Worm (Caenorhabditis elegans) whole organism, late embryonic: ENCODE data around the gene rab-6.1.

Source experiments
- F13H6.1 ChIP-seq: sonication (generic microtip); optimal IDR thresholded peaks from 2 replicates; lab custom pipeline; 2016; ENCODE audit warnings: missing genetic modification characterization, missing compliant biosample characterization
- K09A11.1 ChIP-seq: sonication (generic microtip); optimal IDR thresholded peaks from 2 replicates; lab custom pipeline; 2017; ENCODE audit warnings: antibody characterized with exemption, mild to moderate bottlenecking, missing genetic modification characterization, missing compliant biosample characterization; ENCODE audit not compliant: insufficient read depth
- Y22D7AL.16 ChIP-seq: sonication (generic microtip); optimal IDR thresholded peaks from 2 replicates; lab custom pipeline; 2016; ENCODE audit warnings: missing genetic modification characterization, missing compliant biosample characterization
- ahr-1 ChIP-seq: sonication (generic microtip); optimal IDR thresholded peaks from 2 replicates; lab custom pipeline; 2016; ENCODE audit warnings: missing genetic modification characterization, missing compliant biosample characterization
- ceh-14 ChIP-seq: sonication (generic microtip); optimal IDR thresholded peaks from 2 replicates; lab custom pipeline; 2016; ENCODE audit warnings: missing genotype, missing genetic modification characterization, missing compliant biosample characterization
- ceh-18 ChIP-seq: sonication (generic microtip); optimal IDR thresholded peaks from 2 replicates; lab custom pipeline; 2016; ENCODE audit warnings: missing genetic modification characterization, missing compliant biosample characterization
- ceh-19 ChIP-seq: fragments of 200-800 bp; sonication (Bioruptor generic); optimal IDR thresholded peaks from 2 replicates; lab custom pipeline; 2018; ENCODE audit warnings: mild to moderate bottlenecking, missing genetic modification characterization, missing compliant biosample characterization
- ceh-22 ChIP-seq: sonication (generic microtip); optimal IDR thresholded peaks from 2 replicates; lab custom pipeline; 2017; ENCODE audit warnings: missing biosample characterization, missing genetic modification characterization
- ceh-24 ChIP-seq: sonication (generic microtip); optimal IDR thresholded peaks from 2 replicates; lab custom pipeline; 2016; ENCODE audit warnings: mild to moderate bottlenecking, missing genetic modification characterization, missing compliant biosample characterization
- ceh-34 ChIP-seq: sonication (generic microtip); optimal IDR thresholded peaks from 2 replicates; lab custom pipeline; 2016; ENCODE audit warnings: mild to moderate bottlenecking, missing genetic modification characterization, missing compliant biosample characterization
- ceh-45 ChIP-seq: fragments of 200-800 bp; sonication (Bioruptor generic); IDR thresholded peaks from 2 replicates; pipeline ENCODE4 v1.3.6; 2022; ENCODE audit warnings: missing genetic modification reagents, missing genetic modification characterization, missing compliant biosample characterization
- ceh-48 ChIP-seq: sonication (generic microtip); optimal IDR thresholded peaks from 2 replicates; lab custom pipeline; 2016; ENCODE audit warnings: missing genetic modification characterization, inconsistent platforms, missing compliant biosample characterization
- ceh-6 ChIP-seq: fragments of 200-800 bp; sonication (Bioruptor generic); optimal IDR thresholded peaks from 2 replicates; lab custom pipeline; 2018; ENCODE audit warnings: mild to moderate bottlenecking, missing genetic modification characterization, missing compliant biosample characterization
- ceh-9 ChIP-seq: sonication (generic microtip); optimal IDR thresholded peaks from 2 replicates; lab custom pipeline; 2016; ENCODE audit warnings: mild to moderate bottlenecking, missing genetic modification characterization, inconsistent platforms, missing compliant biosample characterization
- dmd-4 ChIP-seq: sonication (generic microtip); optimal IDR thresholded peaks from 2 replicates; lab custom pipeline; 2016; ENCODE audit warnings: borderline replicate concordance, missing genetic modification characterization, missing compliant biosample characterization
- dve-1 ChIP-seq: sonication (generic microtip); optimal IDR thresholded peaks from 2 replicates; lab custom pipeline; 2017; ENCODE audit warnings: antibody characterized with exemption, mild to moderate bottlenecking, missing genetic modification characterization, missing compliant biosample characterization
- elt-4 ChIP-seq: sonication (generic microtip); optimal IDR thresholded peaks from 2 replicates; lab custom pipeline; 2016; ENCODE audit warnings: missing genetic modification characterization, missing compliant biosample characterization
- gmeb-2 ChIP-seq: sonication (generic microtip); optimal IDR thresholded peaks from 2 replicates; lab custom pipeline; 2016; ENCODE audit warnings: missing genetic modification characterization, inconsistent platforms, missing compliant biosample characterization
- hlh-30 ChIP-seq: sonication (generic microtip); optimal IDR thresholded peaks from 2 replicates; lab custom pipeline; 2017; ENCODE audit warnings: antibody characterized with exemption, missing genetic modification characterization, missing compliant biosample characterization; ENCODE audit not compliant: insufficient read depth
- hlh-8 ChIP-seq: sonication (generic microtip); optimal IDR thresholded peaks from 2 replicates; lab custom pipeline; 2016; ENCODE audit warnings: missing genotype, missing genetic modification characterization, missing compliant biosample characterization
- madf-2 ChIP-seq: sonication (generic microtip); optimal IDR thresholded peaks from 2 replicates; lab custom pipeline; 2017; ENCODE audit warnings: missing genetic modification characterization, missing compliant biosample characterization
- pat-9 ChIP-seq: fragments of 200-800 bp; sonication (Bioruptor generic); optimal IDR thresholded peaks from 2 replicates; lab custom pipeline; 2018; ENCODE audit warnings: mild to moderate bottlenecking, missing genetic modification characterization, moderate library complexity, missing compliant biosample characterization
- pqm-1 ChIP-seq: sonication (generic microtip); optimal IDR thresholded peaks from 2 replicates; lab custom pipeline; 2016; ENCODE audit warnings: missing genetic modification characterization, missing compliant biosample characterization
- pros-1 ChIP-seq: fragments of 150-350 bp; optimal IDR thresholded peaks from 2 replicates; lab custom pipeline; 2014; ENCODE audit warnings: missing biosample characterization, missing genetic modification reagents, missing genetic modification characterization
- rnt-1 ChIP-seq: sonication (generic microtip); optimal IDR thresholded peaks from 2 replicates; lab custom pipeline; 2016; ENCODE audit warnings: missing genetic modification characterization, missing compliant biosample characterization
- sdc-2 ChIP-seq: sonication (generic microtip); optimal IDR thresholded peaks from 2 replicates; lab custom pipeline; 2016; ENCODE audit warnings: missing genotype, missing genetic modification characterization, missing compliant biosample characterization
- sox-2 ChIP-seq: fragments of 200-800 bp; sonication (Bioruptor generic); IDR thresholded peaks from 2 replicates; pipeline ENCODE4 v1.3.6; 2022; ENCODE audit warnings: missing genetic modification reagents, missing genetic modification characterization, missing compliant biosample characterization
- syd-9 ChIP-seq: sonication (generic microtip); optimal IDR thresholded peaks from 2 replicates; lab custom pipeline; 2016; ENCODE audit warnings: mild to moderate bottlenecking, missing genetic modification characterization, moderate library complexity, missing compliant biosample characterization
- unc-3 ChIP-seq, 2 experiments: fragments of 200-800 bp in 1 of 2; sonication (Bioruptor generic) in 1 of 2; sonication (generic microtip) in 1 of 2; conservative IDR thresholded peaks in 1 of 2; optimal IDR thresholded peaks in 1 of 2; 2 replicates each; pipeline versions ENCODE4 v1.3.6 to Lab custom; 2016 to 2022; ENCODE audit warnings: missing compliant biosample characterization in 2 of 2, missing genetic modification characterization in 2 of 2, missing genetic modification reagents in 1 of 2
- unc-42 ChIP-seq: sonication (generic microtip); optimal IDR thresholded peaks from 2 replicates; lab custom pipeline; 2016; ENCODE audit warnings: missing genotype, missing genetic modification characterization, missing compliant biosample characterization
- unc-55 ChIP-seq: sonication (generic microtip); optimal IDR thresholded peaks from 2 replicates; lab custom pipeline; 2017; ENCODE audit warnings: missing biosample characterization, missing genetic modification reagents, missing genetic modification characterization
- ztf-16 ChIP-seq: sonication (generic microtip); optimal IDR thresholded peaks from 2 replicates; lab custom pipeline; 2017; ENCODE audit warnings: missing genetic modification characterization, missing compliant biosample characterization

The rab-6.1 gene

ce11 chrIII:9030818-9031217, 25.1 kb upstream of the rab-6.1 start:
- no peak for TF ChIP-seq ceh-9 (tag; lab: Kevin White, UChicago)
- TF ChIP-seq ceh-34 (tag; lab: Kevin White, UChicago): no peak
- TF ChIP-seq ceh-48 (tag; lab: Kevin White, UChicago): no peak
- TF ChIP-seq hlh-30 (tag; lab: Kevin White, UChicago): no peak
- TF ChIP-seq ceh-45 (GFP tag; lab: Robert Waterston, UW): no peak
- no peak for TF ChIP-seq sdc-2 (tag; lab: Kevin White, UChicago)

DNA sequence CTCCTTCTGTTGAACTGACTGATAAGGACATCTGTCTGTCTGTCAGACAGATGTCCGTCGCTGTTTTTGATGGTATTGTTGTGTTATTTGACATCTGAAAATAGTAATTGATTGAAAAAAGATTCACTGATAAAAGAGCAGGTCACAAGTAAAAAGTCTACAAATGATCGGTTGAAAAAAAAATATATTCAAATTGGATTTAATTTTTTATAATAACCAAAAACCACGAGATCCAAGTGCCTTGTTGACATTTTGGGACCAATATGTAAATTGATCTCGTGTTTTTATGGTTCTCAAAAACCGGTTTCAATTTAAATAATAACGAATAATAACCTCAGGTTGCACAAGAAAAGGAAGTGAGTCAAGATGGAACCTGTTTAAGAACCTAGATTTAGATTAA, 21.2 kb upstream of the rab-6.1 start, which contains the start of gene F59B2.13:
F59B2.13 (minus strand) TSS at position 101 of the 400 bp plus-strand sequence.
- TF ChIP-seq rnt-1 (tag; lab: Kevin White, UChicago): no peak
- no peak for TF ChIP-seq unc-55 (GFP tag; lab: Kevin White, UChicago)
- TF ChIP-seq, all 69 proteins: peak for 0

ce11 chrIII:9023601-9024000, 17.8 kb upstream of the rab-6.1 start:
- TF ChIP-seq ceh-6 (GFP tag; lab: Kevin White, UChicago): no peak
- no peak for TF ChIP-seq sox-2 (GFP tag; lab: Robert Waterston, UW)
- TF ChIP-seq dmd-4 (tag; lab: Kevin White, UChicago): no peak
- no peak for TF ChIP-seq hlh-30 (tag; lab: Kevin White, UChicago)
- no peak for TF ChIP-seq madf-2
- TF ChIP-seq ahr-1: no peak
- no peak for TF ChIP-seq pqm-1 (tag; lab: Kevin White, UChicago)
- no peak for TF ChIP-seq unc-3 (GFP tag; conservative IDR thresholded peaks at IDR 0.05; lab: Robert Waterston, UW)
- TF ChIP-seq unc-3 (tag; optimal IDR thresholded peaks at IDR 0.05; lab: Kevin White, UChicago): no peak
- TF ChIP-seq pat-9 (tag; lab: Kevin White, UChicago): no peak
- TF ChIP-seq ceh-24 (tag; lab: Kevin White, UChicago): no peak
- TF ChIP-seq ztf-16 (tag; lab: Kevin White, UChicago): no peak
- TF ChIP-seq ceh-14 (tag; lab: Kevin White, UChicago): no peak
- no peak for TF ChIP-seq Y22D7AL.16
- TF ChIP-seq unc-42 (tag; lab: Kevin White, UChicago): no peak
- TF ChIP-seq K09A11.1 (tag; lab: Kevin White, UChicago): no peak
- TF ChIP-seq syd-9 (tag; lab: Kevin White, UChicago): no peak
- no peak for TF ChIP-seq pros-1 (tag; lab: Kevin White, UChicago)

DNA sequence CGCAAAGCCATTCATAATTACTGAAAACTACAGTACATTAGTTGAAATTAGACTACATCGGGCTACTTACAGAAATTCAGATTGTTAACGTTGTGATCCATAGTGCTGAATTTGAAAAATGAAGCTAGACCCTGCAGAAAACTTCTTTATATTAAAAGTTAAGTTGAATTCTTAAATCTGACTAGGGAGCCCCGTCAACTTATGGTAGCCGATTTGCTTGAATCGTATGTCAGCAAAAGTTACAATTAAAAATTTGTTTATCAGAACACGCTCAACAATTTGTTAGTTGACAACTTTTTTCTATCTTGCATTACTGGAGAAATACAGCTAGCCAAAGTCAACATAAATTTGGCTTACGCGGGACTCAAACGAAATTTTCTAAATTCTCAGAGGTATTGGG, 16.8 kb upstream of the rab-6.1 start, which contains the start of gene F59B2.14:
F59B2.14 (minus strand) TSS at position 101 of the 400 bp plus-strand sequence.
- TF ChIP-seq ceh-9 (tag; lab: Kevin White, UChicago) (no peak), ztf-16 (tag; lab: Kevin White, UChicago) (no peak), F13H6.1 (tag; lab: Kevin White, UChicago) (no peak), ceh-24 (tag; lab: Kevin White, UChicago) (no peak)

DNA sequence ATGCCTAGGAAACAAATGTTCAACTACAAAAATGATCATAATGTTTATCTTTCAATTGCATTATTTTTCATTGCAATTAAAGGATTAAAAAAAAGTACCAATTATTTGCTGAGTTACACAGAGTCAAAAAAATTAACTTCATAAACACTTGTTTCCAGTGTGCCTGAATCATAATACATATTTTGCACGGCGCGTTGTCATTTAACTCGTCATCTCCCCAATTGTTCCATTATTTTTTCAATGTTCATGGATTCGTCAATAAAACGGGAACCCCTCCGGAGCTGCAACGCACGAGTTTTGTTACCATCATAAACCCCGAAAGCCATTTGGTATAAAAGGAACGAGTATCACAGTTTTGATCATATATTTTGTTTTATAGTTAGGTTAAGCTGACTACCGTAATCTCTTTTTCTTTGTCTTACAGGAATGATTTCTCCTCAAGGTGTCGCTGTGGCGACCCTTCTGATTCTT, 11.5 kb upstream of the rab-6.1 start, which contains the start of gene F59B2.12:
F59B2.12 (plus strand) TSS at position 421 of the 471 bp plus-strand sequence.
- TF ChIP-seq gmeb-2 (tag; lab: Kevin White, UChicago): no peak
- TF ChIP-seq ceh-48 (tag; lab: Kevin White, UChicago): no peak
- TF ChIP-seq ceh-19: no peak
- TF ChIP-seq ceh-14 (tag; lab: Kevin White, UChicago): no peak
- no peak for TF ChIP-seq hlh-8 (tag; lab: Kevin White, UChicago)
- no peak for TF ChIP-seq ceh-18
- no peak for TF ChIP-seq ceh-22
- TF ChIP-seq dve-1 (tag; lab: Kevin White, UChicago): no peak
- TF ChIP-seq elt-4 (tag; lab: Kevin White, UChicago): no peak
